Worm (Caenorhabditis elegans): Measurements from ENCODE around the gene Y75B8A.28.

DNA sequence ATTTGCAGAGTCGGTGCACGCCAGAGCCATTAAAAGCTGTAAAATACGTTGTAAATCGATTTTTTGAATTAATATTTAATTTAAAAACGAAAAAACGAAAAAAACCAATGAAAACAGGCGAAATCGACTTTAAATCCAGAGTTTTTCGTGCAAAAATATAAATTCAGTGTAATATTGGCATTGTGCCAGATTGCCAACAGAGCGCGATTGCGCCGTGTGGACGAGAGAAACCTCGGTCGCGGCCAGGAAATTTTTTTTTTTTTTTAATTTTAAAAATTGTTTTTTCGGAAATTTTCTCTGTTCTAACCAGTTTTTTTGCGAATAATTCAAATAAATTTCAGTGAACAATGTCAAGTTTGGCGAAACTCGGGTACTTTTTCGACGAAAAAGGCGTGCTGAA lies 32.4 kb downstream of the Y75B8A.28 start, which contains the start of the genes pph-4.1 and Y75B8A.31:
- no peak for TF ChIP-seq elt-3 (tag; optimal IDR thresholded peaks at IDR 0.05)
- no peak for TF ChIP-seq blmp-1 (tag; optimal IDR thresholded peaks at IDR 0.05)
- TF ChIP-seq snpc-4 (tag; optimal IDR thresholded peaks at IDR 0.05) = no peak
- TF ChIP-seq ces-1 (GFP tag; optimal IDR thresholded peaks at IDR 0.05) = peak; percentile 61
- TF ChIP-seq nhr-12 (tag; optimal IDR thresholded peaks at IDR 0.05) = no peak

Measured in whole organism, mixed stage, embryonic.